Fruit fly (Drosophila melanogaster) whole organism, prepupa: ENCODE results near the gene CG15822.

Experiments used
- Blimp-1 ChIP-seq: fragments of 200-800 bp; sonication (Bioruptor generic); optimal IDR thresholded peaks from 3 replicates; lab custom pipeline; 2017; ENCODE audit warnings: missing biosample characterization, missing genetic modification characterization, mild to moderate bottlenecking, moderate library complexity, missing genetic modification reagents
- CG11762 ChIP-seq: fragments of 200-800 bp; sonication (Bioruptor generic); optimal IDR thresholded peaks from 3 replicates; lab custom pipeline; 2016; ENCODE audit warnings: missing biosample characterization, missing genetic modification characterization; ENCODE audit not compliant: insufficient read depth
- CG15336 ChIP-seq: fragments of 200-800 bp; sonication (Bioruptor generic); IDR thresholded peaks from 2 replicates; pipeline ENCODE4 v1.3.6; 2022; ENCODE audit warnings: missing biosample characterization, missing genetic modification characterization
- CG1621 ChIP-seq: fragments of 200-800 bp; sonication (Bioruptor generic); optimal IDR thresholded peaks from 3 replicates; lab custom pipeline; 2018; ENCODE audit warnings: missing biosample characterization, mild to moderate bottlenecking, missing genetic modification characterization
- CG32006 ChIP-seq: fragments of 200-800 bp; sonication (Bioruptor generic); optimal IDR thresholded peaks from 3 replicates; lab custom pipeline; 2017; ENCODE audit warnings: missing biosample characterization, mild to moderate bottlenecking, missing genetic modification characterization
- CG34406 ChIP-seq: fragments of 200-800 bp; sonication (Bioruptor generic); optimal IDR thresholded peaks from 3 replicates; lab custom pipeline; 2016; ENCODE audit warnings: missing biosample characterization, missing genetic modification characterization
- CG6276 ChIP-seq: fragments of 200-800 bp; sonication (Bioruptor generic); optimal IDR thresholded peaks from 2 replicates; lab custom pipeline; 2017; ENCODE audit warnings: missing biosample characterization, mild to moderate bottlenecking, missing genetic modification characterization
- CG6792 ChIP-seq: fragments of 200-800 bp; sonication (Bioruptor generic); optimal IDR thresholded peaks from 3 replicates; lab custom pipeline; 2016; ENCODE audit warnings: missing biosample characterization, missing genetic modification characterization
- CG6854 ChIP-seq: fragments of 200-800 bp; sonication (Bioruptor generic); optimal IDR thresholded peaks from 2 replicates; lab custom pipeline; 2017; ENCODE audit warnings: missing biosample characterization, mild to moderate bottlenecking, missing genetic modification characterization
- CG7368 ChIP-seq: fragments of 200-800 bp; sonication (Bioruptor generic); optimal IDR thresholded peaks from 3 replicates; lab custom pipeline; 2016; ENCODE audit warnings: missing biosample characterization, missing genetic modification characterization
- CG8319 ChIP-seq: fragments of 200-800 bp; sonication (Bioruptor generic); optimal IDR thresholded peaks from 3 replicates; lab custom pipeline; 2016; ENCODE audit warnings: missing biosample characterization, missing genetic modification characterization
- CG8632 ChIP-seq: fragments of 200-800 bp; sonication (Bioruptor generic); optimal IDR thresholded peaks from 3 replicates; lab custom pipeline; 2016; ENCODE audit warnings: missing biosample characterization, missing genetic modification characterization
- CG9139 ChIP-seq: fragments of 200-800 bp; sonication (Bioruptor generic); optimal IDR thresholded peaks from 3 replicates; lab custom pipeline; 2017; ENCODE audit warnings: missing biosample characterization, mild to moderate bottlenecking, missing genetic modification characterization
- Eip75B ChIP-seq: fragments of 200-800 bp; sonication (Bioruptor generic); optimal IDR thresholded peaks from 3 replicates; lab custom pipeline; 2016; ENCODE audit warnings: missing biosample characterization, missing genetic modification characterization
- Hr4 ChIP-seq: fragments of 200-800 bp; sonication (Bioruptor generic); optimal IDR thresholded peaks from 3 replicates; lab custom pipeline; 2016; ENCODE audit warnings: missing biosample characterization, missing genetic modification characterization
- Sox14 ChIP-seq: fragments of 200-800 bp; sonication (Bioruptor generic); optimal IDR thresholded peaks from 3 replicates; lab custom pipeline; 2016; ENCODE audit warnings: missing biosample characterization, missing genetic modification characterization
- achi ChIP-seq: fragments of 200-800 bp; sonication (Bioruptor generic); optimal IDR thresholded peaks from 3 replicates; lab custom pipeline; 2016; ENCODE audit warnings: missing biosample characterization, missing genetic modification characterization
- acj6 ChIP-seq: fragments of 200-800 bp; sonication (Bioruptor generic); optimal IDR thresholded peaks from 3 replicates; lab custom pipeline; 2016; ENCODE audit warnings: missing biosample characterization, missing genetic modification characterization
- cyc ChIP-seq: fragments of 200-800 bp; sonication (Bioruptor generic); optimal IDR thresholded peaks from 3 replicates; lab custom pipeline; 2016; ENCODE audit warnings: missing biosample characterization, missing genetic modification characterization
- dac ChIP-seq: fragments of 200-800 bp; sonication (Bioruptor generic); optimal IDR thresholded peaks from 2 replicates; lab custom pipeline; 2017; ENCODE audit warnings: missing biosample characterization, mild to moderate bottlenecking, missing genetic modification characterization
- eg ChIP-seq: fragments of 200-800 bp; sonication (Bioruptor generic); IDR thresholded peaks from 3 replicates; pipeline ENCODE4 v1.3.6; 2022; ENCODE audit warnings: missing biosample characterization, missing genetic modification characterization
- esn ChIP-seq: fragments of 200-800 bp; sonication (Bioruptor generic); optimal IDR thresholded peaks from 2 replicates; lab custom pipeline; 2016; ENCODE audit warnings: missing biosample characterization, mild to moderate bottlenecking, missing genetic modification characterization, moderate library complexity
- fd59A ChIP-seq: fragments of 200-800 bp; sonication (Bioruptor generic); optimal IDR thresholded peaks from 2 replicates; lab custom pipeline; 2017; ENCODE audit warnings: missing biosample characterization, mild to moderate bottlenecking, missing genetic modification characterization, missing genetic modification reagents
- fd85E ChIP-seq: fragments of 200-800 bp; sonication (Bioruptor generic); optimal IDR thresholded peaks from 3 replicates; lab custom pipeline; 2016; ENCODE audit warnings: missing biosample characterization, missing genetic modification characterization
- lz ChIP-seq: fragments of 200-800 bp; sonication (Bioruptor generic); optimal IDR thresholded peaks from 3 replicates; lab custom pipeline; 2016; ENCODE audit warnings: missing biosample characterization, missing genetic modification characterization
- pdm3 ChIP-seq: fragments of 200-800 bp; sonication (Bioruptor generic); optimal IDR thresholded peaks from 3 replicates; lab custom pipeline; 2016; ENCODE audit warnings: missing biosample characterization, missing genetic modification characterization
- spab ChIP-seq: fragments of 200-800 bp; sonication (Bioruptor generic); optimal IDR thresholded peaks from 2 replicates; lab custom pipeline; 2017; ENCODE audit warnings: missing biosample characterization, mild to moderate bottlenecking, missing genetic modification characterization, missing genetic modification reagents
- svp ChIP-seq: fragments of 200-800 bp; sonication (Bioruptor generic); peaks from one replicate; lab custom pipeline; 2016; ENCODE audit warnings: missing biosample characterization, missing genetic modification characterization
- topi ChIP-seq: fragments of 200-800 bp; sonication (Bioruptor generic); optimal IDR thresholded peaks from 3 replicates; lab custom pipeline; 2016; ENCODE audit warnings: missing biosample characterization, missing genetic modification characterization

CG15822 gene

dm6 chr3L:2115524-2116245, 48.0 kb downstream of the CG15822 start, which contains the start of gene sls (continued):
- peak; percentile 34 for TF ChIP-seq esn
- peak; percentile 88 for TF ChIP-seq pdm3 (GFP tag; lab: Kevin White, UChicago)
- TF ChIP-seq CG1621 (tag; lab: Kevin White, UChicago), result peak; percentile 71
- peak; percentile 86 for TF ChIP-seq Sox14 (GFP tag; lab: Kevin White, UChicago)
- peak; percentile 38 for TF ChIP-seq CG8632 (GFP tag; lab: Kevin White, UChicago)
- TF ChIP-seq dac, result peak; percentile 76
- TF ChIP-seq lz (GFP tag; lab: Kevin White, UChicago), result peak; percentile 65
- peak; percentile 94 for TF ChIP-seq CG32006
- TF ChIP-seq cyc, result peak; percentile 50
- peak; percentile 49 for TF ChIP-seq CG11762
- TF ChIP-seq spab (GFP tag; lab: Kevin White, UChicago), result peak; percentile 23
- TF ChIP-seq topi, result peak; percentile 53
- peak; percentile 19 for TF ChIP-seq CG8319 (GFP tag; lab: Kevin White, UChicago)
- TF ChIP-seq fd59A (GFP tag; lab: Kevin White, UChicago), result peak; percentile 61
- TF ChIP-seq eg, result peak; percentile 95
- peak; percentile 62 for TF ChIP-seq Eip75B (GFP tag; lab: Kevin White, UChicago)

- no peak for TF ChIP-seq acj6 (GFP tag; lab: Kevin White, UChicago)
- TF ChIP-seq CG9139, result no peak
- TF ChIP-seq fd59A (GFP tag; lab: Kevin White, UChicago), result no peak
- TF ChIP-seq CG6792, result no peak
- peak; percentile 10 for TF ChIP-seq svp (GFP tag; lab: Kevin White, UChicago)
- TF ChIP-seq Hr4 (GFP tag; lab: Kevin White, UChicago), result no peak
- no peak for TF ChIP-seq Eip75B (GFP tag; lab: Kevin White, UChicago)
- TF ChIP-seq fd85E (GFP tag; lab: Kevin White, UChicago), result no peak
- no peak for TF ChIP-seq Blimp-1 (GFP tag; lab: Kevin White, UChicago)
- TF ChIP-seq, all 60 proteins: peak for 1
These were observed 48.8 kb downstream of the CG15822 start for dm6 chr3L:2114687-2115444.

dm6 chr3L:2107293-2107858, 56.3 kb downstream of the CG15822 start:
- no peak for TF ChIP-seq cyc
- 0 out of 2 replicates have a peak, but pooled peaks have one; percentile 16 for TF ChIP-seq CG15336 (GFP tag; lab: Robert Waterston, UW)
- no peak for TF ChIP-seq CG8319 (GFP tag; lab: Kevin White, UChicago)
- TF ChIP-seq Hr4 (GFP tag; lab: Kevin White, UChicago), result no peak
- TF ChIP-seq CG34406, result no peak
- TF ChIP-seq CG7368 (GFP tag; lab: Kevin White, UChicago), result no peak
- TF ChIP-seq CG6276 (GFP tag; lab: Kevin White, UChicago), result no peak
- no peak for TF ChIP-seq CG32006
- TF ChIP-seq CG6854 (GFP tag; lab: Kevin White, UChicago), result no peak
- peak; percentile 14 for TF ChIP-seq achi (GFP tag; lab: Kevin White, UChicago)
